Worm (Caenorhabditis elegans): ENCODE results near the gene fre-1.

- no peak for TF ChIP-seq nhr-12 (tag; optimal IDR thresholded peaks at IDR 0.05)
- no peak for TF ChIP-seq ceh-82 (tag; optimal IDR thresholded peaks at IDR 0.05)
- TF ChIP-seq ama-1 (optimal IDR thresholded peaks at IDR 0.05), result no peak
- TF ChIP-seq nhr-11 (tag; optimal IDR thresholded peaks at IDR 0.05), result no peak
- TF ChIP-seq unc-39 (tag; optimal IDR thresholded peaks at IDR 0.05), result no peak
- TF ChIP-seq F13H6.1 (tag; optimal IDR thresholded peaks at IDR 0.05), result no peak
- TF ChIP-seq fos-1 (tag; optimal IDR thresholded peaks at IDR 0.05), result no peak
- no peak for TF ChIP-seq nhr-77 (tag; optimal IDR thresholded peaks at IDR 0.05)
- no peak for TF ChIP-seq alr-1 (tag; optimal IDR thresholded peaks at IDR 0.05)
- TF ChIP-seq snpc-4 (tag; optimal IDR thresholded peaks at IDR 0.05), result no peak
- TF ChIP-seq aly-2 (tag; optimal IDR thresholded peaks at IDR 0.05), result no peak
- TF ChIP-seq nhr-23 (tag; optimal IDR thresholded peaks at IDR 0.05), result no peak
- TF ChIP-seq gmeb-1 (tag; optimal IDR thresholded peaks at IDR 0.05), result no peak
- TF ChIP-seq nhr-21 (tag; optimal IDR thresholded peaks at IDR 0.05), result no peak
These were observed 40.2 kb downstream of the fre-1 start, which contains the start of gene spe-19 for ce11 chrV:20047310-20047709.
